Fruit fly (Drosophila melanogaster) whole organism, embryonic: ENCODE measurements around the gene CG7916.
A peak's percentile ranks its signal among the peaks of the same experiment; 100 is the strongest.

Source experiments
- Abd-B ChIP-seq: fragments of 200-800 bp; sonication (Bioruptor generic); optimal IDR thresholded peaks from 2 replicates; lab custom pipeline; 2018; ENCODE audit warnings: missing biosample characterization, mild to moderate bottlenecking, missing genetic modification characterization, moderate library complexity
- Adf1 ChIP-seq: fragments of 200-800 bp; sonication (Bioruptor generic); IDR thresholded peaks from 2 replicates; pipeline ENCODE4 v1.3.6; 2022; ENCODE audit warnings: missing biosample characterization, missing genetic modification characterization
- CG10431 ChIP-seq: fragments of 200-800 bp; sonication (Bioruptor generic); optimal IDR thresholded peaks from 3 replicates; lab custom pipeline; 2018; ENCODE audit warnings: missing biosample characterization, mild to moderate bottlenecking, missing genetic modification characterization
- CG10565 ChIP-seq: fragments of 200-800 bp; sonication (Bioruptor generic); optimal IDR thresholded peaks from 3 replicates; lab custom pipeline; 2016; ENCODE audit warnings: missing biosample characterization, mild to moderate bottlenecking, missing genetic modification characterization
- CG12104 ChIP-seq: fragments of 200-800 bp; sonication (Bioruptor generic); optimal IDR thresholded peaks from 3 replicates; lab custom pipeline; 2016; ENCODE audit warnings: missing biosample characterization, missing genetic modification characterization
- CG12769 ChIP-seq: fragments of 200-800 bp; sonication (Bioruptor generic); optimal IDR thresholded peaks from 2 replicates; lab custom pipeline; 2019; ENCODE audit warnings: missing biosample characterization, mild to moderate bottlenecking, missing genetic modification characterization, moderate library complexity
- CG13287 ChIP-seq: fragments of 200-800 bp; sonication (Bioruptor generic); IDR thresholded peaks from 2 replicates; pipeline ENCODE4 v1.3.6; 2022; ENCODE audit warnings: missing biosample characterization, missing genetic modification characterization; ENCODE audit not compliant: partially characterized antibody
- CG16815 ChIP-seq: fragments of 200-800 bp; sonication (Bioruptor generic); optimal IDR thresholded peaks from 3 replicates; lab custom pipeline; 2017; ENCODE audit warnings: missing biosample characterization, mild to moderate bottlenecking, missing genetic modification characterization
- CG17328 ChIP-seq: fragments of 200-800 bp; sonication (Bioruptor generic); IDR thresholded peaks from 2 replicates; pipeline ENCODE4 v1.3.6; 2022; ENCODE audit warnings: missing biosample characterization, missing genetic modification characterization
- CG17829 ChIP-seq: fragments of 200-800 bp; optimal IDR thresholded peaks from 2 replicates; lab custom pipeline; 2019; ENCODE audit warnings: missing biosample characterization, mild to moderate bottlenecking, missing genetic modification characterization, moderate library complexity
- CG1832 ChIP-seq: fragments of 200-800 bp; sonication (Bioruptor generic); optimal IDR thresholded peaks from 2 replicates; lab custom pipeline; 2017; ENCODE audit warnings: missing biosample characterization, mild to moderate bottlenecking, missing genetic modification characterization, inconsistent platforms
- CG2199 ChIP-seq: fragments of 200-800 bp; sonication (Bioruptor generic); IDR thresholded peaks from 3 replicates; pipeline ENCODE4 v1.3.6; 2022; ENCODE audit warnings: missing biosample characterization, missing genetic modification characterization
- CG2678 ChIP-seq: fragments of 200-800 bp; sonication (Bioruptor generic); optimal IDR thresholded peaks from 3 replicates; lab custom pipeline; 2019; ENCODE audit warnings: missing biosample characterization, mild to moderate bottlenecking, missing genetic modification characterization, moderate library complexity
- CG3163 ChIP-seq: fragments of 200-800 bp; sonication (Bioruptor generic); optimal IDR thresholded peaks from 3 replicates; lab custom pipeline; 2016; ENCODE audit warnings: missing biosample characterization, missing genetic modification characterization
- CG32532 ChIP-seq: fragments of 200-800 bp; sonication (Bioruptor generic); IDR thresholded peaks from 2 replicates; pipeline ENCODE4 v1.3.6; 2022; ENCODE audit warnings: missing biosample characterization, missing genetic modification characterization
- CG3281 ChIP-seq: fragments of 200-800 bp; sonication (Bioruptor generic); optimal IDR thresholded peaks from 3 replicates; lab custom pipeline; 2017; ENCODE audit warnings: missing biosample characterization, mild to moderate bottlenecking, missing genetic modification characterization
- CG4360 ChIP-seq: fragments of 200-800 bp; sonication (Bioruptor generic); IDR thresholded peaks from 2 replicates; pipeline ENCODE4 v1.3.6; 2022; ENCODE audit warnings: missing biosample characterization, missing genetic modification characterization
- CG6175 ChIP-seq: fragments of 200-800 bp; sonication (Bioruptor generic); IDR thresholded peaks from 3 replicates; pipeline ENCODE4 v1.3.6; 2022; ENCODE audit warnings: missing biosample characterization, missing genetic modification characterization
- Dbx ChIP-seq: fragments of 200-800 bp; sonication (Bioruptor generic); IDR thresholded peaks from 3 replicates; pipeline ENCODE4 v1.3.6; 2022; ENCODE audit warnings: missing biosample characterization, missing genetic modification characterization
- Dip2 ChIP-seq: fragments of 200-800 bp; sonication (Bioruptor generic); IDR thresholded peaks from 2 replicates; pipeline ENCODE4 v1.3.6; 2022; ENCODE audit warnings: missing biosample characterization, missing genetic modification characterization
- Drgx ChIP-seq: fragments of 200-800 bp; sonication (Bioruptor generic); IDR thresholded peaks from 2 replicates; pipeline ENCODE4 v1.3.6; 2022; ENCODE audit warnings: missing biosample characterization, missing genetic modification characterization
- ERR ChIP-seq: fragments of 200-800 bp; sonication (Bioruptor generic); optimal IDR thresholded peaks from 2 replicates; lab custom pipeline; 2016; ENCODE audit warnings: missing biosample characterization, missing genetic modification characterization
- Gug ChIP-seq: fragments of 200-800 bp; sonication (Bioruptor generic); IDR thresholded peaks from 4 replicates; pipeline ENCODE4 v1.3.6; 2022; ENCODE audit warnings: missing biosample characterization, missing genetic modification characterization
- Hr3 ChIP-seq: fragments of 200-800 bp; sonication (Bioruptor generic); optimal IDR thresholded peaks from 3 replicates; lab custom pipeline; 2016; ENCODE audit warnings: missing biosample characterization, missing genetic modification characterization
- Jarid2 ChIP-seq: fragments of 200-800 bp; sonication (Bioruptor generic); optimal IDR thresholded peaks from 3 replicates; lab custom pipeline; 2017; ENCODE audit warnings: mild to moderate bottlenecking, missing biosample characterization, missing genetic modification reagents, missing genetic modification characterization
- Max ChIP-seq: fragments of 200-800 bp; sonication (Bioruptor generic); optimal IDR thresholded peaks from 2 replicates; lab custom pipeline; 2016; ENCODE audit warnings: missing biosample characterization, mild to moderate bottlenecking, missing genetic modification characterization
- Nf-YA ChIP-seq: fragments of 200-800 bp; sonication (Bioruptor generic); IDR thresholded peaks from 2 replicates; pipeline ENCODE4 v1.3.6; 2022; ENCODE audit warnings: missing biosample characterization, missing genetic modification characterization
- Pdp1 ChIP-seq, 2 experiments: fragments of 200-800 bp; sonication (Bioruptor generic); optimal IDR thresholded peaks; 3 replicates each; lab custom pipeline; 2016; ENCODE audit warnings: missing biosample characterization in 2 of 2, missing genetic modification characterization in 2 of 2, mild to moderate bottlenecking in 1 of 2, moderate library complexity in 1 of 2
- Ssrp ChIP-seq: fragments of 200-800 bp; sonication (Bioruptor generic); optimal IDR thresholded peaks from 2 replicates; lab custom pipeline; 2018; ENCODE audit warnings: missing biosample characterization, mild to moderate bottlenecking, missing genetic modification characterization, moderate library complexity
- amos ChIP-seq: fragments of 200-800 bp; sonication (Bioruptor generic); IDR thresholded peaks from 2 replicates; pipeline ENCODE4 v1.3.6; 2022; ENCODE audit warnings: missing biosample characterization, missing genetic modification characterization; ENCODE audit not compliant: partially characterized antibody
- az2 ChIP-seq: fragments of 200-800 bp; sonication (Bioruptor generic); optimal IDR thresholded peaks from 3 replicates; lab custom pipeline; 2016; ENCODE audit warnings: missing biosample characterization, missing genetic modification characterization
- bowl ChIP-seq: fragments of 200-800 bp; sonication (Bioruptor generic); IDR thresholded peaks from 2 replicates; pipeline ENCODE4 v1.3.6; 2022; ENCODE audit warnings: missing biosample characterization, missing genetic modification characterization
- chinmo ChIP-seq: fragments of 200-800 bp; sonication (Bioruptor generic); IDR thresholded peaks from 4 replicates; pipeline ENCODE4 v1.3.6; 2022; ENCODE audit warnings: missing biosample characterization, missing genetic modification characterization; ENCODE audit not compliant: partially characterized antibody
- chn ChIP-seq: fragments of 200-800 bp; sonication (Bioruptor generic); optimal IDR thresholded peaks from 2 replicates; lab custom pipeline; 2016; ENCODE audit warnings: missing biosample characterization, missing genetic modification characterization
- crol ChIP-seq: fragments of 200-800 bp; sonication (Bioruptor generic); IDR thresholded peaks from 2 replicates; pipeline ENCODE4 v1.3.6; 2022; ENCODE audit warnings: missing biosample characterization, missing genetic modification characterization
- dpn ChIP-seq, 2 experiments: fragments of 200-800 bp; sonication (Bioruptor generic); optimal IDR thresholded peaks; 3 replicates each; lab custom pipeline; 2016; ENCODE audit warnings: missing biosample characterization in 2 of 2, missing genetic modification characterization in 2 of 2
- exex ChIP-seq: fragments of 200-800 bp; sonication (Bioruptor generic); optimal IDR thresholded peaks from 4 replicates; lab custom pipeline; 2018; ENCODE audit warnings: missing biosample characterization, mild to moderate bottlenecking, missing genetic modification characterization, moderate library complexity
- gce ChIP-seq: fragments of 200-800 bp; sonication (Bioruptor generic); IDR thresholded peaks from 3 replicates; pipeline ENCODE4 v1.3.6; 2022; ENCODE audit warnings: missing biosample characterization, missing genetic modification characterization
- gem ChIP-seq: fragments of 200-800 bp; sonication (Bioruptor generic); optimal IDR thresholded peaks from 2 replicates; lab custom pipeline; 2019; ENCODE audit warnings: missing biosample characterization, mild to moderate bottlenecking, missing genetic modification characterization, moderate library complexity
- gsb-n ChIP-seq: fragments of 200-800 bp; sonication (Bioruptor generic); optimal IDR thresholded peaks from 3 replicates; lab custom pipeline; 2018; ENCODE audit warnings: missing biosample characterization, mild to moderate bottlenecking, missing genetic modification characterization
- kni ChIP-seq: fragments of 200-800 bp; sonication (Bioruptor generic); optimal IDR thresholded peaks from 3 replicates; lab custom pipeline; 2017; ENCODE audit warnings: mild to moderate bottlenecking, missing biosample characterization, missing genetic modification reagents, missing genetic modification characterization
- lab ChIP-seq: fragments of 200-800 bp; sonication (Bioruptor generic); optimal IDR thresholded peaks from 3 replicates; lab custom pipeline; 2017; ENCODE audit warnings: missing biosample characterization, missing genetic modification characterization, mild to moderate bottlenecking, moderate library complexity, missing genetic modification reagents
- pan ChIP-seq, 4 experiments: fragments of >200 bp in 3 of 4; fragments of 200-800 bp in 1 of 4; sonication (Bioruptor generic) in 1 of 4; optimal IDR thresholded peaks in 3 of 4; IDR thresholded peaks in 1 of 4; 2 replicates each; pipeline versions ENCODE4 v1.3.6 to Lab custom; 2017 to 2022; ENCODE audit warnings: missing biosample characterization in 2 of 4, missing genetic modification characterization in 2 of 4, mixed read lengths in 1 of 4
- rib ChIP-seq: fragments of 200-800 bp; sonication (Bioruptor generic); IDR thresholded peaks from 2 replicates; pipeline ENCODE4 v1.3.6; 2022; ENCODE audit warnings: missing biosample characterization, missing genetic modification characterization
- run ChIP-seq: fragments of 200-800 bp; sonication (Bioruptor generic); optimal IDR thresholded peaks from 3 replicates; lab custom pipeline; 2018; ENCODE audit warnings: missing biosample characterization, mild to moderate bottlenecking, missing genetic modification characterization
- scrt ChIP-seq: fragments of 200-800 bp; sonication (Bioruptor generic); optimal IDR thresholded peaks from 2 replicates; lab custom pipeline; 2018; ENCODE audit warnings: missing biosample characterization, mild to moderate bottlenecking, missing genetic modification characterization, moderate library complexity
- sens ChIP-seq: fragments of 200-800 bp; sonication (Bioruptor generic); peaks from one replicate; lab custom pipeline; 2016; ENCODE audit warnings: missing biosample characterization, missing genetic modification characterization
- sug ChIP-seq: fragments of 200-800 bp; optimal IDR thresholded peaks from 2 replicates; lab custom pipeline; 2019; ENCODE audit warnings: missing biosample characterization, mild to moderate bottlenecking, missing genetic modification characterization, moderate library complexity
- vvl ChIP-seq: fragments of 200-800 bp; sonication (Bioruptor generic); IDR thresholded peaks from 2 replicates; pipeline ENCODE4 v1.3.6; 2022; ENCODE audit warnings: missing biosample characterization, missing genetic modification characterization

The CG7916 gene

DNA sequence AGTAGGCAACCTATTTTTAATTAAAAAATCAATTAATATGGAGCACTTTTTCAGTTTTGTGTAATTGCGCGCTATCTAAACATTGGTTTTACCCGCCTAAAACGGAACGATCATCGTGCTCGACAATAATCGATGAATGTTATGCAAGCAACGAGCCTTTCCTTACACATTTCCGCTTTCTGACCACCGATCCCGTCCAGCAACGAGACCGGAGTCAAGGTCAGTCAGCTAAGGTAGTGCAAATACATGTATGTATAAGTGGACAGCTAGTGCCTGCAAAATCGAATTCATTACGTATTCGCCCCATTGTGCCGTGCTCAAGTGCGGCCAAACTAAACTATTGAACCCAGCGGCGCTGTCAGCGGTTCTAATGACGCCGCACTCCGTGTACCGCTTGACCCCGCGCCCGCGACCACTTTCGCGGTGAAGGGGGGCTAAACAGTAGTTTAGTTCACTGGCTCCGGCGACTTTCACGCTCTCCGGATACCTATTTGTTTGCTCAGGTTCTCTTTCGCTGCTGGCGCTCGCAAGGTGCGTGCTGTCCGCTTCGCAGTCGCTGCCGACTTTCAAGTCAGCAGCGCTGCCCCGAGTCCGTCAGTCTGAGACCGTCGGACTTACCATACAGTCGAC lies 43.4 kb upstream of the CG7916 start, which contains the start of gene CAH1 (continued):
- TF ChIP-seq CG17328 (GFP tag; lab: Robert Waterston, UW): 0 out of 2 replicates have a peak, but pooled peaks have one; percentile 9
- TF ChIP-seq Abd-B (GFP tag; lab: Kevin White, UChicago): no peak
- TF ChIP-seq CG16815 (GFP tag; lab: Kevin White, UChicago): no peak
- peak in 1 of 2 experiments; percentile 80 for TF ChIP-seq Pdp1 (GFP tag; optimal IDR thresholded peaks at IDR 0.05; lab: Kevin White, UChicago)
- TF ChIP-seq CG12104 (GFP tag; lab: Kevin White, UChicago): no peak
- TF ChIP-seq sug (tag; lab: Kevin White, UChicago): peak; percentile 47
- TF ChIP-seq CG10431 (GFP tag; lab: Kevin White, UChicago): no peak
- TF ChIP-seq CG12769 (tag; lab: Kevin White, UChicago): peak; percentile 83
- TF ChIP-seq Dip2: no peak
- TF ChIP-seq CG3281 (GFP tag; lab: Kevin White, UChicago): no peak
- peak; percentile 95 for TF ChIP-seq Adf1 (GFP tag; lab: Robert Waterston, UW)
- TF ChIP-seq Max (GFP tag; lab: Kevin White, UChicago): no peak
- no peak for TF ChIP-seq bowl (GFP tag; lab: Robert Waterston, UW)
- TF ChIP-seq gce (GFP tag; lab: Robert Waterston, UW): no peak
- TF ChIP-seq CG13287 (GFP tag; lab: Robert Waterston, UW): peak; percentile 44
- peak; percentile 57; the same call in 1 of the 2 replicates for TF ChIP-seq vvl (GFP tag; lab: Robert Waterston, UW)
- no peak for TF ChIP-seq gsb-n (tag; lab: Kevin White, UChicago)
- peak; percentile 54; the same call in 1 of the 2 replicates for TF ChIP-seq rib (GFP tag; lab: Robert Waterston, UW)
- TF ChIP-seq CG1832: no peak
- peak; percentile 92 for TF ChIP-seq crol
- peak; percentile 19; the same call in 1 of the 2 replicates for TF ChIP-seq CG32532 (GFP tag; lab: Robert Waterston, UW)
- TF ChIP-seq CG4360 (GFP tag; lab: Robert Waterston, UW): no peak
- TF ChIP-seq CG10565 (GFP tag; lab: Kevin White, UChicago): no peak
- TF ChIP-seq az2 (GFP tag; lab: Kevin White, UChicago): no peak
- TF ChIP-seq dpn (GFP tag; optimal IDR thresholded peaks at IDR 0.05; lab: Kevin White, UChicago): no peak
- TF ChIP-seq Nf-YA (GFP tag; lab: Robert Waterston, UW): no peak
- TF ChIP-seq exex (tag; lab: Kevin White, UChicago): peak; percentile 71
- TF ChIP-seq sens (GFP tag; lab: Kevin White, UChicago): peak; percentile 47
- TF ChIP-seq CG2199 (GFP tag; lab: Robert Waterston, UW): no peak
- 0 out of 3 replicates have a peak, but pooled peaks have one; percentile 61 for TF ChIP-seq CG6175 (GFP tag; lab: Robert Waterston, UW)
- no peak for TF ChIP-seq CG3163 (GFP tag; lab: Kevin White, UChicago)
- peak; percentile 23 for TF ChIP-seq lab (GFP tag; lab: Kevin White, UChicago)
- no peak for TF ChIP-seq pan (optimal IDR thresholded peaks at IDR 0.05; lab: Kevin White, UChicago)
- TF ChIP-seq pan (GFP tag; optimal IDR thresholded peaks at IDR 0.05 in 1 of 2, IDR thresholded peaks at IDR 0.05 in 1 of 2): peak in 1 of 2 experiments; percentile 40
- TF ChIP-seq run (tag; lab: Kevin White, UChicago): no peak
- TF ChIP-seq Ssrp (tag; lab: Kevin White, UChicago): no peak
- no peak for TF ChIP-seq CG2678 (tag; lab: Kevin White, UChicago)
- TF ChIP-seq amos (GFP tag; lab: Robert Waterston, UW): peak; percentile 19; the same call in 1 of the 2 replicates
- peak; percentile 93 for TF ChIP-seq chinmo (GFP tag; lab: Robert Waterston, UW)
- no peak for TF ChIP-seq Drgx (GFP tag; lab: Robert Waterston, UW)
- TF ChIP-seq scrt (GFP tag; lab: Kevin White, UChicago): no peak
- no peak for TF ChIP-seq gem (tag; lab: Kevin White, UChicago)
- TF ChIP-seq ERR (GFP tag; lab: Kevin White, UChicago): no peak
- no peak for TF ChIP-seq Jarid2 (GFP tag; lab: Kevin White, UChicago)
- no peak for TF ChIP-seq kni
- TF ChIP-seq Gug (GFP tag; lab: Robert Waterston, UW): no peak
- TF ChIP-seq Hr3 (GFP tag; lab: Kevin White, UChicago): no peak
- TF ChIP-seq CG17829 (tag; lab: Kevin White, UChicago): no peak
- peak; percentile 44; the same call in 1 of the 3 replicates for TF ChIP-seq Dbx
- no peak for TF ChIP-seq chn (GFP tag; lab: Kevin White, UChicago)
